Fruit fly (Drosophila melanogaster) whole organism, prepupa: ENCODE results near the gene CG14270.

Experiments
- Blimp-1 ChIP-seq: fragments of 200-800 bp; sonication (Bioruptor generic); optimal IDR thresholded peaks from 3 replicates; lab custom pipeline; 2017; ENCODE audit warnings: missing biosample characterization, missing genetic modification characterization, mild to moderate bottlenecking, moderate library complexity, missing genetic modification reagents
- CG10631 ChIP-seq: fragments of 200-800 bp; sonication (Bioruptor generic); optimal IDR thresholded peaks from 2 replicates; lab custom pipeline; 2016; ENCODE audit warnings: missing biosample characterization, missing genetic modification characterization
- CG10669 ChIP-seq: fragments of 200-800 bp; sonication (Bioruptor generic); optimal IDR thresholded peaks from 3 replicates; lab custom pipeline; 2018; ENCODE audit warnings: missing biosample characterization, mild to moderate bottlenecking, missing genetic modification characterization, moderate library complexity
- CG11762 ChIP-seq: fragments of 200-800 bp; sonication (Bioruptor generic); optimal IDR thresholded peaks from 3 replicates; lab custom pipeline; 2016; ENCODE audit warnings: missing biosample characterization, missing genetic modification characterization; ENCODE audit not compliant: insufficient read depth
- CG11902 ChIP-seq: fragments of 200-800 bp; sonication (Bioruptor generic); optimal IDR thresholded peaks from 3 replicates; lab custom pipeline; 2016; ENCODE audit warnings: missing biosample characterization, missing genetic modification characterization
- CG15336 ChIP-seq: fragments of 200-800 bp; sonication (Bioruptor generic); IDR thresholded peaks from 2 replicates; pipeline ENCODE4 v1.3.6; 2022; ENCODE audit warnings: missing biosample characterization, missing genetic modification characterization
- CG1621 ChIP-seq: fragments of 200-800 bp; sonication (Bioruptor generic); optimal IDR thresholded peaks from 3 replicates; lab custom pipeline; 2018; ENCODE audit warnings: missing biosample characterization, mild to moderate bottlenecking, missing genetic modification characterization
- CG16779 ChIP-seq: fragments of 200-800 bp; sonication (Bioruptor generic); optimal IDR thresholded peaks from 3 replicates; lab custom pipeline; 2017; ENCODE audit warnings: missing biosample characterization, mild to moderate bottlenecking, missing genetic modification characterization
- CG31627 ChIP-seq: fragments of 200-800 bp; sonication (Bioruptor generic); optimal IDR thresholded peaks from 3 replicates; lab custom pipeline; 2016; ENCODE audit warnings: missing biosample characterization, missing genetic modification characterization
- CG32006 ChIP-seq: fragments of 200-800 bp; sonication (Bioruptor generic); optimal IDR thresholded peaks from 3 replicates; lab custom pipeline; 2017; ENCODE audit warnings: missing biosample characterization, mild to moderate bottlenecking, missing genetic modification characterization
- CG34406 ChIP-seq: fragments of 200-800 bp; sonication (Bioruptor generic); optimal IDR thresholded peaks from 3 replicates; lab custom pipeline; 2016; ENCODE audit warnings: missing biosample characterization, missing genetic modification characterization
- CG3919 ChIP-seq: fragments of 200-800 bp; sonication (Bioruptor generic); optimal IDR thresholded peaks from 3 replicates; lab custom pipeline; 2016; ENCODE audit warnings: missing biosample characterization, missing genetic modification characterization
- CG4318 ChIP-seq: fragments of 200-800 bp; sonication (Bioruptor generic); optimal IDR thresholded peaks from 3 replicates; lab custom pipeline; 2017; ENCODE audit warnings: missing biosample characterization, mild to moderate bottlenecking, missing genetic modification characterization
- CG6163 ChIP-seq: fragments of 200-800 bp; sonication (Bioruptor generic); IDR thresholded peaks from 3 replicates; pipeline ENCODE4 v1.3.6; 2022; ENCODE audit warnings: missing biosample characterization, missing genetic modification characterization
- CG6808 ChIP-seq: fragments of 200-800 bp; sonication (Bioruptor generic); optimal IDR thresholded peaks from 3 replicates; lab custom pipeline; 2017; ENCODE audit warnings: missing biosample characterization, missing genetic modification characterization, mild to moderate bottlenecking, moderate library complexity, missing genetic modification reagents
- CG6854 ChIP-seq: fragments of 200-800 bp; sonication (Bioruptor generic); optimal IDR thresholded peaks from 2 replicates; lab custom pipeline; 2017; ENCODE audit warnings: missing biosample characterization, mild to moderate bottlenecking, missing genetic modification characterization
- CG7368 ChIP-seq: fragments of 200-800 bp; sonication (Bioruptor generic); optimal IDR thresholded peaks from 3 replicates; lab custom pipeline; 2016; ENCODE audit warnings: missing biosample characterization, missing genetic modification characterization
- CG8119 ChIP-seq: fragments of 200-800 bp; sonication (Bioruptor generic); IDR thresholded peaks from 3 replicates; pipeline ENCODE4 v1.3.6; 2022; ENCODE audit warnings: missing biosample characterization, missing genetic modification characterization
- CG8632 ChIP-seq: fragments of 200-800 bp; sonication (Bioruptor generic); optimal IDR thresholded peaks from 3 replicates; lab custom pipeline; 2016; ENCODE audit warnings: missing biosample characterization, missing genetic modification characterization
- CG9139 ChIP-seq: fragments of 200-800 bp; sonication (Bioruptor generic); optimal IDR thresholded peaks from 3 replicates; lab custom pipeline; 2017; ENCODE audit warnings: missing biosample characterization, mild to moderate bottlenecking, missing genetic modification characterization
- Eip75B ChIP-seq: fragments of 200-800 bp; sonication (Bioruptor generic); optimal IDR thresholded peaks from 3 replicates; lab custom pipeline; 2016; ENCODE audit warnings: missing biosample characterization, missing genetic modification characterization
- Ets21C ChIP-seq: fragments of 200-800 bp; sonication (Bioruptor generic); optimal IDR thresholded peaks from 3 replicates; lab custom pipeline; 2016; ENCODE audit warnings: missing biosample characterization, missing genetic modification characterization
- Hr38 ChIP-seq: sonication (Bioruptor generic); optimal IDR thresholded peaks from 2 replicates; lab custom pipeline; 2016; ENCODE audit warnings: missing biosample characterization, missing genetic modification characterization
- Hr39 ChIP-seq: fragments of 200-800 bp; sonication (Bioruptor generic); optimal IDR thresholded peaks from 2 replicates; lab custom pipeline; 2016; ENCODE audit warnings: missing biosample characterization, missing genetic modification characterization
- Hr4 ChIP-seq: fragments of 200-800 bp; sonication (Bioruptor generic); optimal IDR thresholded peaks from 3 replicates; lab custom pipeline; 2016; ENCODE audit warnings: missing biosample characterization, missing genetic modification characterization
- Lpt ChIP-seq: fragments of 200-800 bp; sonication (Bioruptor generic); optimal IDR thresholded peaks from 3 replicates; lab custom pipeline; 2016; ENCODE audit warnings: missing biosample characterization, missing genetic modification characterization
- Met ChIP-seq: fragments of 200-800 bp; sonication (Bioruptor generic); optimal IDR thresholded peaks from 3 replicates; lab custom pipeline; 2016; ENCODE audit warnings: missing biosample characterization, missing genetic modification characterization
- Smox ChIP-seq: fragments of 200-800 bp; sonication (Bioruptor generic); optimal IDR thresholded peaks from 3 replicates; lab custom pipeline; 2016; ENCODE audit warnings: missing biosample characterization, missing genetic modification characterization
- Sox102F ChIP-seq: fragments of 200-800 bp; sonication (Bioruptor generic); optimal IDR thresholded peaks from 2 replicates; lab custom pipeline; 2016; ENCODE audit warnings: missing biosample characterization, mild to moderate bottlenecking, missing genetic modification characterization
- Sox14 ChIP-seq: fragments of 200-800 bp; sonication (Bioruptor generic); optimal IDR thresholded peaks from 3 replicates; lab custom pipeline; 2016; ENCODE audit warnings: missing biosample characterization, missing genetic modification characterization
- Sox15 ChIP-seq: fragments of 200-800 bp; sonication (Bioruptor generic); optimal IDR thresholded peaks from 3 replicates; lab custom pipeline; 2016; ENCODE audit warnings: missing biosample characterization, missing genetic modification characterization
- achi ChIP-seq: fragments of 200-800 bp; sonication (Bioruptor generic); optimal IDR thresholded peaks from 3 replicates; lab custom pipeline; 2016; ENCODE audit warnings: missing biosample characterization, missing genetic modification characterization
- cyc ChIP-seq: fragments of 200-800 bp; sonication (Bioruptor generic); optimal IDR thresholded peaks from 3 replicates; lab custom pipeline; 2016; ENCODE audit warnings: missing biosample characterization, missing genetic modification characterization
- dac ChIP-seq: fragments of 200-800 bp; sonication (Bioruptor generic); optimal IDR thresholded peaks from 2 replicates; lab custom pipeline; 2017; ENCODE audit warnings: missing biosample characterization, mild to moderate bottlenecking, missing genetic modification characterization
- dsx ChIP-seq: fragments of 200-800 bp; optimal IDR thresholded peaks from 3 replicates; lab custom pipeline; 2019; ENCODE audit warnings: missing biosample characterization, mild to moderate bottlenecking, missing genetic modification characterization, moderate library complexity; ENCODE audit not compliant: poor library complexity, severe bottlenecking
- eg ChIP-seq: fragments of 200-800 bp; sonication (Bioruptor generic); IDR thresholded peaks from 3 replicates; pipeline ENCODE4 v1.3.6; 2022; ENCODE audit warnings: missing biosample characterization, missing genetic modification characterization
- fd59A ChIP-seq: fragments of 200-800 bp; sonication (Bioruptor generic); optimal IDR thresholded peaks from 2 replicates; lab custom pipeline; 2017; ENCODE audit warnings: missing biosample characterization, mild to moderate bottlenecking, missing genetic modification characterization, missing genetic modification reagents
- fd85E ChIP-seq: fragments of 200-800 bp; sonication (Bioruptor generic); optimal IDR thresholded peaks from 3 replicates; lab custom pipeline; 2016; ENCODE audit warnings: missing biosample characterization, missing genetic modification characterization
- fkh ChIP-seq: fragments of 200-800 bp; sonication (Bioruptor generic); optimal IDR thresholded peaks from 3 replicates; lab custom pipeline; 2017; ENCODE audit warnings: missing biosample characterization, mild to moderate bottlenecking, missing genetic modification characterization, moderate library complexity
- lz ChIP-seq: fragments of 200-800 bp; sonication (Bioruptor generic); optimal IDR thresholded peaks from 3 replicates; lab custom pipeline; 2016; ENCODE audit warnings: missing biosample characterization, missing genetic modification characterization
- pdm3 ChIP-seq: fragments of 200-800 bp; sonication (Bioruptor generic); optimal IDR thresholded peaks from 3 replicates; lab custom pipeline; 2016; ENCODE audit warnings: missing biosample characterization, missing genetic modification characterization
- salr ChIP-seq, 2 experiments: fragments of 200-800 bp; sonication (Bioruptor generic); optimal IDR thresholded peaks; 3 replicates each; lab custom pipeline; 2016 to 2018; ENCODE audit warnings: missing biosample characterization in 2 of 2, missing genetic modification characterization in 2 of 2, mild to moderate bottlenecking in 1 of 2
- spab ChIP-seq: fragments of 200-800 bp; sonication (Bioruptor generic); optimal IDR thresholded peaks from 2 replicates; lab custom pipeline; 2017; ENCODE audit warnings: missing biosample characterization, mild to moderate bottlenecking, missing genetic modification characterization, missing genetic modification reagents
- ss ChIP-seq, 2 experiments: fragments of 200-800 bp; sonication (Bioruptor generic); optimal IDR thresholded peaks; 2 replicates in 1 of 2; 3 replicates in 1 of 2; lab custom pipeline; 2017 to 2018; ENCODE audit warnings: mild to moderate bottlenecking in 2 of 2, missing biosample characterization in 2 of 2, missing genetic modification characterization in 2 of 2, moderate library complexity in 1 of 2
- svp ChIP-seq: fragments of 200-800 bp; sonication (Bioruptor generic); peaks from one replicate; lab custom pipeline; 2016; ENCODE audit warnings: missing biosample characterization, missing genetic modification characterization
- topi ChIP-seq: fragments of 200-800 bp; sonication (Bioruptor generic); optimal IDR thresholded peaks from 3 replicates; lab custom pipeline; 2016; ENCODE audit warnings: missing biosample characterization, missing genetic modification characterization
- vri ChIP-seq: fragments of 200-800 bp; sonication (Bioruptor generic); optimal IDR thresholded peaks from 3 replicates; lab custom pipeline; 2016; ENCODE audit warnings: missing biosample characterization, mild to moderate bottlenecking, missing genetic modification characterization

The CG14270 gene

DNA sequence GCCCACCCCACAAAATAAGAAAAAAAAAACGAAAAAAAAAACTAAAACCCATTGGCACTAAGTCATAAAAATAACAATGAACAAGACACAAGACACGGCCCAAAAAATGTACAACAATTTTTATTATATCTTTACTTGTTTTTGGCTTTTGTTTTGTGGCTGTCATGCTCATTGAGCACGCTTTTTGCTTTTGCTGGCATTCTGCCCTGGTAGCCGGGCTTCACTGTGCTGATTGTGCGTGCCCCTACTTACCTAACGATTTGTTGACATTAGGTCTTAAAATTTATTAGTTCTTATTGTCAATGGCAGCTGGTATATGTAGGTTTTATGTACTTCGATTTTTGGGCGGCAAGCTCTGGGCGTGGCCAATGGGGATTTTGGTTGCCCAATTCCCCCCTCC is 26.7 kb downstream of the CG14270 start:
- TF ChIP-seq CG1621 (tag; lab: Kevin White, UChicago) = no peak
- TF ChIP-seq svp (GFP tag; lab: Kevin White, UChicago) = no peak
- TF ChIP-seq ss (GFP tag; optimal IDR thresholded peaks at IDR 0.05; lab: Kevin White, UChicago) = no peak
- no peak for TF ChIP-seq CG11762 (GFP tag; lab: Kevin White, UChicago)
- no peak for TF ChIP-seq CG31627
- no peak for TF ChIP-seq Lpt (GFP tag; lab: Kevin White, UChicago)
- TF ChIP-seq pdm3 (GFP tag; lab: Kevin White, UChicago) = no peak
- no peak for TF ChIP-seq CG8632 (GFP tag; lab: Kevin White, UChicago)
- no peak for TF ChIP-seq dsx (GFP tag; lab: Kevin White, UChicago)
- TF ChIP-seq Blimp-1 (GFP tag; lab: Kevin White, UChicago) = no peak
- no peak for TF ChIP-seq eg (GFP tag; lab: Robert Waterston, UW)
- no peak for TF ChIP-seq CG15336 (GFP tag; lab: Robert Waterston, UW)
- no peak for TF ChIP-seq Hr38 (GFP tag; lab: Kevin White, UChicago)
- no peak for TF ChIP-seq Sox15 (GFP tag; lab: Kevin White, UChicago)
- TF ChIP-seq achi (GFP tag; lab: Kevin White, UChicago) = no peak

DNA sequence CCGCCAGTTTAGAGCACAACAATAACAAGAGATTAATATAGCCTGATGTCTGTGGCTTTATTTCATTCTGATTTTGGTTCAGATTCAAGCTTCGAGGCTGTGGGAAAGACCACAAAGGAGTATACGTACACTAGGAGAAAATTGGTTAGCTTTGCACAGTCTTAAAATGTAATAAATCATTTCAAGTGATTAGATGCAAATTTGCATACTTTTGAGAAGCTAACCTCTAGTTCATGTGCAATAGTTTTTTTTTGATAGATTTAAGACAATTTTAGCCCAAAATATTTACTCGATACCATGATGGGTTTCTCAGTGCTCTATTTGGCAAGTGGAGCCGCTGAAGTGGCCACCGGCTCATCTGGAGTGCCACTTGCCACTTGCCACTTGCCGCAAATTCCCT is 27.7 kb downstream of the CG14270 start:
- TF ChIP-seq CG6808 (GFP tag; lab: Kevin White, UChicago) (no peak), CG16779 (tag; lab: Kevin White, UChicago) (no peak), CG34406 (no peak), vri (GFP tag; lab: Kevin White, UChicago) (no peak), Ets21C (GFP tag; lab: Kevin White, UChicago) (no peak), topi (GFP tag; lab: Kevin White, UChicago) (no peak), Sox14 (GFP tag; lab: Kevin White, UChicago) (no peak), CG31627 (no peak), CG32006 (peak; percentile 35), Sox15 (GFP tag; lab: Kevin White, UChicago) (no peak), Sox102F (no peak), eg (GFP tag; lab: Robert Waterston, UW) (peak; percentile 53; the same call in 1 of the 3 replicates), Hr38 (GFP tag; lab: Kevin White, UChicago) (no peak), CG10631 (no peak), CG6854 (GFP tag; lab: Kevin White, UChicago) (no peak), CG15336 (GFP tag; lab: Robert Waterston, UW) (peak; percentile 41; the same call in 1 of the 2 replicates), CG3919 (no peak), CG6163 (GFP tag; lab: Robert Waterston, UW) (0 out of 3 replicates have a peak, but pooled peaks have one; percentile 11), Smox (GFP tag; lab: Kevin White, UChicago) (no peak), CG1621 (tag; lab: Kevin White, UChicago) (no peak), spab (GFP tag; lab: Kevin White, UChicago) (no peak), fd85E (GFP tag; lab: Kevin White, UChicago) (no peak), fd59A (GFP tag; lab: Kevin White, UChicago) (no peak), salr (GFP tag; optimal IDR thresholded peaks at IDR 0.05; lab: Kevin White, UChicago) (no peak), CG8119 (GFP tag; lab: Robert Waterston, UW) (0 out of 3 replicates have a peak, but pooled peaks have one; percentile 19), lz (GFP tag; lab: Kevin White, UChicago) (no peak), CG8632 (GFP tag; lab: Kevin White, UChicago) (no peak), fkh (GFP tag; lab: Kevin White, UChicago) (no peak), dsx (GFP tag; lab: Kevin White, UChicago) (no peak), CG10669 (no peak), CG11762 (GFP tag; lab: Kevin White, UChicago) (no peak), Hr4 (GFP tag; lab: Kevin White, UChicago) (no peak), Eip75B (GFP tag; lab: Kevin White, UChicago) (no peak), CG7368 (GFP tag; lab: Kevin White, UChicago) (no peak), CG11902 (no peak), Met (no peak), pdm3 (GFP tag; lab: Kevin White, UChicago) (no peak), cyc (GFP tag; lab: Kevin White, UChicago) (no peak), ss (GFP tag; optimal IDR thresholded peaks at IDR 0.05; lab: Kevin White, UChicago) (no peak), CG4318 (no peak), dac (GFP tag; lab: Kevin White, UChicago) (no peak), Hr39 (GFP tag; lab: Kevin White, UChicago) (no peak), svp (GFP tag; lab: Kevin White, UChicago) (no peak), CG9139 (GFP tag; lab: Kevin White, UChicago) (no peak), achi (GFP tag; lab: Kevin White, UChicago) (no peak)
